Worm (Caenorhabditis elegans) whole organism, early embryonic: ENCODE results near the gene R05F9.11.
"Not testable (repeated sequence)": the region's sequence is repeated elsewhere in the genome, so short reads cannot be mapped to it uniquely, and the experiment has no call there.

Experiments
- B0310.2 ChIP-seq: sonication (generic microtip); optimal IDR thresholded peaks from 2 replicates; lab custom pipeline; 2016; ENCODE audit warnings: mild to moderate bottlenecking, missing genetic modification characterization, missing compliant biosample characterization
- F13C5.2 ChIP-seq: sonication (generic microtip); optimal IDR thresholded peaks from 2 replicates; lab custom pipeline; 2017; ENCODE audit warnings: mild to moderate bottlenecking, missing genetic modification characterization, inconsistent platforms, missing compliant biosample characterization
- aly-1 ChIP-seq: sonication (generic microtip); optimal IDR thresholded peaks from 2 replicates; lab custom pipeline; 2016; ENCODE audit warnings: missing genetic modification characterization, missing compliant biosample characterization
- ama-1 ChIP-seq: fragments of 150-350 bp; optimal IDR thresholded peaks from 2 replicates; lab custom pipeline; 2014
- ceh-13 ChIP-seq: fragments of 200-800 bp; sonication (Bioruptor generic); optimal IDR thresholded peaks from 2 replicates; lab custom pipeline; 2018; ENCODE audit warnings: mild to moderate bottlenecking, missing genetic modification characterization, missing compliant biosample characterization
- ceh-36 ChIP-seq: sonication (generic microtip); optimal IDR thresholded peaks from 2 replicates; lab custom pipeline; 2016; ENCODE audit warnings: missing genetic modification characterization, inconsistent platforms, missing compliant biosample characterization
- ets-7 ChIP-seq: sonication (generic microtip); optimal IDR thresholded peaks from 2 replicates; lab custom pipeline; 2016; ENCODE audit warnings: missing genotype, missing genetic modification characterization, missing compliant biosample characterization
- flt-1 ChIP-seq: fragments of 200-800 bp; sonication (Bioruptor generic); IDR thresholded peaks from 2 replicates; pipeline ENCODE4 v1.3.6; 2022; ENCODE audit warnings: missing genetic modification characterization, missing compliant biosample characterization
- hmbx-1 ChIP-seq: sonication (generic microtip); optimal IDR thresholded peaks from 2 replicates; lab custom pipeline; 2016; ENCODE audit warnings: mild to moderate bottlenecking, missing genetic modification characterization, missing compliant biosample characterization
- hmg-4 ChIP-seq: fragments of 200-800 bp; sonication (Bioruptor generic); optimal IDR thresholded peaks from 2 replicates; lab custom pipeline; 2018; ENCODE audit warnings: mild to moderate bottlenecking, missing genetic modification characterization, missing compliant biosample characterization
- hnd-1 ChIP-seq: sonication (generic microtip); optimal IDR thresholded peaks from 2 replicates; lab custom pipeline; 2016; ENCODE audit warnings: missing genetic modification characterization, missing compliant biosample characterization
- pes-1 ChIP-seq: fragments of 200-800 bp; sonication (Bioruptor generic); IDR thresholded peaks from 2 replicates; pipeline ENCODE4 v1.3.6; 2022; ENCODE audit warnings: missing genetic modification reagents, missing genetic modification characterization, missing compliant biosample characterization
- scrt-1 ChIP-seq: fragments of 200-800 bp; sonication (Bioruptor generic); IDR thresholded peaks from 2 replicates; pipeline ENCODE4 v1.3.6; 2022; ENCODE audit warnings: missing genetic modification characterization, missing compliant biosample characterization
- sea-1 ChIP-seq: fragments of 200-800 bp; sonication (Bioruptor generic); conservative IDR thresholded peaks from 2 replicates; pipeline ENCODE4 v1.3.6; 2022; ENCODE audit warnings: missing genetic modification characterization, missing compliant biosample characterization
- tbx-11 ChIP-seq: fragments of 200-800 bp; sonication (Bioruptor generic); IDR thresholded peaks from 2 replicates; pipeline ENCODE4 v1.3.6; 2022; ENCODE audit warnings: missing genetic modification characterization, missing compliant biosample characterization
- tbx-37 ChIP-seq: fragments of 200-800 bp; sonication (Bioruptor generic); conservative IDR thresholded peaks from 2 replicates; pipeline ENCODE4 v1.3.6; 2022; ENCODE audit warnings: missing genetic modification reagents, missing genetic modification characterization, missing compliant biosample characterization
- tra-4 ChIP-seq: sonication (generic microtip); optimal IDR thresholded peaks from 2 replicates; lab custom pipeline; 2017; ENCODE audit warnings: missing genetic modification characterization, missing compliant biosample characterization

The R05F9.11 gene

ce11 chrII:4941050-4941449, 27.0 kb upstream of the R05F9.11 start, which contains the start of gene cblc-1:
Gene cblc-1 (minus strand): TSS chrII:4941150.
- TF ChIP-seq hmbx-1, result no peak
- TF ChIP-seq ceh-13 (GFP tag; lab: Kevin White, UChicago), result no peak
- TF ChIP-seq tra-4 (tag; lab: Kevin White, UChicago), result no peak
- no peak for TF ChIP-seq flt-1 (GFP tag; lab: Robert Waterston, UW)
- no peak for TF ChIP-seq ama-1 (lab: Kevin White, UChicago)
- TF ChIP-seq scrt-1, result no peak
- no peak for TF ChIP-seq B0310.2 (tag; lab: Kevin White, UChicago)
- no peak for TF ChIP-seq tbx-37 (GFP tag; lab: Robert Waterston, UW)

DNA sequence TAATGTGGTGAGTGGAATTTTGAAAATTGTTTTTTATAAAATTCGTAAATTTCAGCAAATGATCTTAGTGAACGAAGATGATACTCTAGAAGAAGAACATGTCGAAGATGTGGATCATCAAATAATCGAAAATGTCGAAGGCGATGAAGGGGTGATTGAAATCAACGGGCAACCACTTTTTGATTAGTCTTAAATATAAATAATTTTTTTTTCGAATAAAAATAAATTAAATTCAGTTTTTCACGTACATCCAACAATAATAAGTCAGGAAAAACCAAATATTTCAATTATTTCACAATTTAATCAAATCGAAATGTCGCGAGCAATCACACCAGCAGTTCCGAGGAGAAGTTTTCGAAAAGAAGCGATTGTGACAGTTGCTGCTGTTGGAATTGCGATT, 23.7 kb upstream of the R05F9.11 start, which contains the start of gene ZK546.4:
TSS of gene ZK546.4 (plus strand) at position 301 of the 400 bp plus-strand sequence.
- no peak for TF ChIP-seq hmbx-1
- no peak for TF ChIP-seq tra-4 (tag; lab: Kevin White, UChicago)

- no peak for TF ChIP-seq tbx-11 (GFP tag; lab: Robert Waterston, UW)
- no peak for TF ChIP-seq hmg-4 (GFP tag; lab: Kevin White, UChicago)
- no peak for TF ChIP-seq ceh-13 (GFP tag; lab: Kevin White, UChicago)
- TF ChIP-seq B0310.2 (tag; lab: Kevin White, UChicago), result no peak
- no peak for TF ChIP-seq tra-4 (tag; lab: Kevin White, UChicago)
- no peak for TF ChIP-seq ceh-36 (tag; lab: Kevin White, UChicago)
- no peak for TF ChIP-seq hnd-1 (tag; lab: Kevin White, UChicago)
- no peak for TF ChIP-seq pes-1 (GFP tag; lab: Robert Waterston, UW)
- no peak for TF ChIP-seq hmbx-1
- no peak for TF ChIP-seq scrt-1
- TF ChIP-seq F13C5.2 (tag; lab: Kevin White, UChicago), result no peak
Observed at ce11 chrII:4935518-4935917, 21.5 kb upstream of the R05F9.11 start, which contains the start of gene ZK546.5. Gene ZK546.5 (plus strand): TSS chrII:4935818.

DNA sequence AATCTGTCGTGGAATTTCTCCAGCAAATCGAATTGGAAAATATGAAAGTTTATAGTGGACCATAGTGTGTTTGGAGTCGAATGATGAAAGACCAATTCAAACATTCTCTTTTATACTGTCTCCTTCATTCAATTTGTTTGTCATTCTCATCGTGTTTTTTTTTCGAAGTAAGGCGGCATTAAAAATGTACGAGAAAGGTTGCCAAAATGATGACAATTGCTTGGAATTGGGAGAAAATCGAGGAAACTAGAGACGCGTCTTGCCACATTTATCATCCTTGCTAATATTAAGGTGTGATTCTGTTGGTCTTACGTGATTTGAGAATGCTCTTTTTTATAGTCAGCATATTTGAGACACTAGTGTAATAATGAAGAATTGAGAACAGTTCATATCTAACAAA, 20.9 kb upstream of the R05F9.11 start, which contains the start of gene gst-30:
TSS of gene gst-30 (minus strand) at position 101 of the 400 bp plus-strand sequence.
- TF ChIP-seq tra-4 (tag; lab: Kevin White, UChicago), result no peak
- no peak for TF ChIP-seq F13C5.2 (tag; lab: Kevin White, UChicago)
- TF ChIP-seq hnd-1 (tag; lab: Kevin White, UChicago), result no peak
- TF ChIP-seq tbx-11 (GFP tag; lab: Robert Waterston, UW), result no peak
- TF ChIP-seq B0310.2 (tag; lab: Kevin White, UChicago), result no peak
- TF ChIP-seq hmbx-1, result no peak
- TF ChIP-seq hmg-4 (GFP tag; lab: Kevin White, UChicago), result no peak
- no peak for TF ChIP-seq ceh-13 (GFP tag; lab: Kevin White, UChicago)
- TF ChIP-seq tbx-37 (GFP tag; lab: Robert Waterston, UW), result no peak
- no peak for TF ChIP-seq ceh-36 (tag; lab: Kevin White, UChicago)
- TF ChIP-seq sea-1 (GFP tag; lab: Robert Waterston, UW), result no peak
- no peak for TF ChIP-seq pes-1 (GFP tag; lab: Robert Waterston, UW)
- no peak for TF ChIP-seq scrt-1
- no peak for TF ChIP-seq aly-1 (tag; lab: Kevin White, UChicago)
- TF ChIP-seq flt-1 (GFP tag; lab: Robert Waterston, UW), result no peak
- TF ChIP-seq ama-1 (lab: Kevin White, UChicago), result no peak
- no peak for TF ChIP-seq ets-7

DNA sequence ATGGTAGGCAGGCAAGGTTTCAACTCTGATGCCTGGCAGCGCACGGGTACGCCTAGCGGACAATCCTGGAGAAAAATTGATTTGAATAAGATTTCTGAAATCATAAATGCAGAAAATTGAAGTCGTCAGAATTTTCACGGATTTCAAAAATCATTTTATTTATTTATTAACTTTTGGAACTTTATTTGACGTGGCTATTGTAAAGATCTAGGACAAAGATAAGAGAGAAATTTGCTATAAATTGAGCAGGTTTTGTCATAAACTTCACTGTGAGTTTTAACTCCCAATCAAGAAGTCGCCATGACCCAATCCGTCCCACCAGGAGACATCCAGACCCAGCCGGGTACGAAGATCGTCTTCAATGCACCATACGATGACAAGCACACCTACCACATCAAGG, 18.7 kb upstream of the R05F9.11 start, which contains the start of gene msp-152:
TSS of gene msp-152 (plus strand) at position 301 of the 400 bp plus-strand sequence.
- not testable (repeated sequence) for TF ChIP-seq ama-1 (lab: Kevin White, UChicago); hmbx-1; ceh-13 (GFP tag; lab: Kevin White, UChicago)

ce11 chrII:4931286-4931685, 17.3 kb upstream of the R05F9.11 start:
- TF ChIP-seq hmg-4 (GFP tag; lab: Kevin White, UChicago) (no peak), hmbx-1 (no peak), scrt-1 (no peak), B0310.2 (tag; lab: Kevin White, UChicago) (no peak), F13C5.2 (tag; lab: Kevin White, UChicago) (no peak), ets-7 (no peak), ceh-13 (GFP tag; lab: Kevin White, UChicago) (no peak), tbx-37 (GFP tag; lab: Robert Waterston, UW) (no peak), tra-4 (tag; lab: Kevin White, UChicago) (no peak)

- TF ChIP-seq flt-1 (GFP tag; lab: Robert Waterston, UW) (peak; percentile 71), pes-1 (GFP tag; lab: Robert Waterston, UW) (peak; percentile 75; the same call in 1 of the 2 replicates), tbx-37 (GFP tag; lab: Robert Waterston, UW) (peak; percentile 64), tbx-11 (GFP tag; lab: Robert Waterston, UW) (peak; percentile 64; the same call in 1 of the 2 replicates), sea-1 (GFP tag; lab: Robert Waterston, UW) (0 out of 2 replicates have a peak, but pooled peaks have one; percentile 52)
Observed at ce11 chrII:4928367-4928766, 14.3 kb upstream of the R05F9.11 start.

DNA sequence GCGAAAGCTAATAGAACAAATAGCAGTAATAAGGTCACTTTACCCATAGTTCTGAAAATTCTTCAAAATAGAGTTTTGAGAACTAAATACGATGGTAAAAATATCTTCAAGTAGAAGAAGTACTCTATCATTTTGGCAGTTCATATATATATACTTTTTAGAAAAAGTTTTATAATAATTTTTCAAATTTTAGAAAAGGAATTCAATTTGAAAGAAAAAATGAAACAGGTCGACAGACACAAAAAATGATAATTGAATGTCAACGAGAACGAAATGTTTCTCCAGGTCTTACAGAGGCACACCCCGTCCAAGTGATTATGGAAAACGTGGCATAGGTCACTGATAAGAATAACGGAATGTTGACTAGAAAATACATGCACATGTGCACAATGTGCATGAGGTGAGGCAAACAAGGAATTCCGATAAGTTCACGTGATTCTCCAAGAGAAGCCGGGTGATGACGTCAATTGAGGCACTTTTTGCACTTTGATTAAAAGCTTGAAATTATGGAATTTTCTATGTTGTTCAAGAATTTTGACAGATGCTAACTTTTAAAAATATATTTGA, 11.3 kb upstream of the R05F9.11 start, which contains the start of gene aagr-2:
TSS of gene aagr-2 (minus strand) at position 51 of the 567 bp plus-strand sequence.
- no peak for TF ChIP-seq aly-1 (tag; lab: Kevin White, UChicago)
- TF ChIP-seq hmbx-1, result no peak
- TF ChIP-seq tbx-11 (GFP tag; lab: Robert Waterston, UW), result no peak
